Worm (Caenorhabditis elegans): ENCODE measurements around the gene ZK377.15.

ZK377.15 gene

DNA sequence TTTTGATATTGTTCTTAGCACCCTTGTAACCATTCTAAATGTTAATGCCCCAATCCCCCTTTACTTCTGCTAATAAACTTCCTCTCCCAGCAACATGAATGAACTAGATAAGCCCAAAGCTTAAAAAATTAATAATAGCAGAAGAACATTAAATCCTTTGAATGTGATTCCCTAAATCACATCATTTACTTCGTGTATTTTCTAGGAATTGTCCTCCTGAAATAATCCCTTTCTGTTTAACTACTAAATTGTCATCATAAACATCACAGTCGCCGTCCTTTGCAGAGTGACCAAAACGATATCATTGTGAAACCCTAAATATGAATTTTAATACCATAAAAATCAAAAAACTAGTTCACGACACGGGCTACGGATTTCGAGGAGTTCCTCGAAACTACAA, 49.6 kb downstream of the ZK377.15 start:
- TF ChIP-seq nhr-43 (tag; optimal IDR thresholded peaks at IDR 0.05; ENCODE audit: poor library complexity, severe bottlenecking) (no peak), egl-5 (tag; optimal IDR thresholded peaks at IDR 0.05) (no peak), nhr-23 (tag; optimal IDR thresholded peaks at IDR 0.05) (no peak), ceh-16 (tag; optimal IDR thresholded peaks at IDR 0.05) (no peak), eor-1 (tag; optimal IDR thresholded peaks at IDR 0.05) (no peak), elt-3 (tag; optimal IDR thresholded peaks at IDR 0.05) (no peak), lin-39 (tag; optimal IDR thresholded peaks at IDR 0.05) (no peak), pha-4 (tag; optimal IDR thresholded peaks at IDR 0.05) (no peak), snpc-4 (tag; optimal IDR thresholded peaks at IDR 0.05) (no peak), fos-1 (tag; optimal IDR thresholded peaks at IDR 0.05) (no peak), ZK546.5 (tag; optimal IDR thresholded peaks at IDR 0.05) (no peak), mml-1 (tag; optimal IDR thresholded peaks at IDR 0.05) (no peak)
